Fruit fly (Drosophila melanogaster): ENCODE results near the gene csw.

Gene csw

DNA sequence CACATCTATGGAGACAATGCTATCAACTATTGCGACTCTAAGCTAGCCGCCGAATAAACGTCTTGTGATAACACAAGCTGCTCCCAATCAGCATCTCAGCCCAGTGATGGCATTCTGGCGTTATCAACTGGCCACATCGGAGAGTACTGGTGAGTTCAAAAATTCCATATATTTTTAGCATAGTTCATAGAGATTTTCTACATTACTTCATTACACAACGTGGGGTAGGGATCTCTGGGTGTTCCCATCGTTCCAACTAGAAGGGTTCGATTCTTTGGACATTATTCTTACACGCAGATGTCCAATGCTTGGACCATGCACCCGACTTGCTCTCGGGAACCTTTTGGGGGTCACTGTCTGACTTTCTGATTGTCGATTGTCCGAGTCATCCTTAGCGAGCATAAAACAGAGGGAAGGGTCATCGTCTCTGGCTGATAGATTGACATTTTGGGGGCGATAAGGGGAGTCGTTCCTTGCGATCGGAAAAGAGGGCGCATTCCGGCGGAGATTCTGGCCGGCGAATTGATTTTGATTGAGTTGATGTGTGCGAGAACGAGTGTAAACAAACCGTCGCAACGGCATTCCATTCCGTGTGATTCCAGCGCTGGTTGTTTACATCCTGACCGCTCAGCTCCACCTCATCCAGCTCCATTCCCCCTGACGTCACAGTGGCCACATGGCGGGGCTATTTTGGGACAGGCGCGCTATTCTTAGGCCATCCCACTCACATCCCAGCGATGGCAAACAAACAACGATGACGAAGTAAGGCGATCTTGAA lies 68.3 kb downstream of the csw start, which contains the start of the genes Cyp4d1 and CG3630:
TSS of gene Cyp4d1 (minus strand) at position 51 of the 778 bp plus-strand sequence.
TSS of gene CG3630 (plus strand) at position 67 of the 778 bp plus-strand sequence.
- TF ChIP-seq chinmo (GFP tag; IDR thresholded peaks at IDR 0.05; ENCODE audit: partially characterized antibody): 0 out of 4 replicates have a peak, but pooled peaks have one; percentile 11
- no peak for TF ChIP-seq dati (GFP tag; IDR thresholded peaks at IDR 0.05)
- no peak for TF ChIP-seq Trl (optimal IDR thresholded peaks at IDR 0.05)
- no peak for TF ChIP-seq Trl (GFP tag; optimal IDR thresholded peaks at IDR 0.05)
- TF ChIP-seq sr (GFP tag; IDR thresholded peaks at IDR 0.05): 0 out of 3 replicates have a peak, but pooled peaks have one; percentile 11
- peak; percentile 86 for TF ChIP-seq CG12769 (tag; optimal IDR thresholded peaks at IDR 0.05)
- TF ChIP-seq Pdp1 (GFP tag; optimal IDR thresholded peaks at IDR 0.05): peak in 1 of 2 experiments; percentile 56
- peak in 1 of 2 experiments; percentile 14 for TF ChIP-seq Hr78 (GFP tag; optimal IDR thresholded peaks at IDR 0.05)
- TF ChIP-seq CG34376 (GFP tag; optimal IDR thresholded peaks at IDR 0.05): peak; percentile 12
- no peak for TF ChIP-seq tgo (GFP tag; IDR thresholded peaks at IDR 0.05)
- TF ChIP-seq sd (tag; optimal IDR thresholded peaks at IDR 0.05): peak; percentile 77

dm6 chrX:2163358-2163757 lies 69.3 kb downstream of the csw start:
- TF ChIP-seq Sox100B (GFP tag; optimal IDR thresholded peaks at IDR 0.05) (no peak), HLH4C (GFP tag; IDR thresholded peaks at IDR 0.05; ENCODE audit: partially characterized antibody) (no peak), CG10543 (GFP tag; optimal IDR thresholded peaks at IDR 0.05) (peak; percentile 41), Elba2 (GFP tag; optimal IDR thresholded peaks at IDR 0.05) (no peak), pum (GFP tag; optimal IDR thresholded peaks at IDR 0.05) (no peak), stwl (tag; optimal IDR thresholded peaks at IDR 0.05) (no peak), sd (tag; optimal IDR thresholded peaks at IDR 0.05) (peak; percentile 98), CG12769 (tag; optimal IDR thresholded peaks at IDR 0.05) (peak; percentile 45), CG3838 (GFP tag; optimal IDR thresholded peaks at IDR 0.05) (no peak), ftz-f1 (GFP tag; optimal IDR thresholded peaks at IDR 0.05) (peak; percentile 22), eve (GFP tag; optimal IDR thresholded peaks at IDR 0.05) (no peak), Oaz (GFP tag; IDR thresholded peaks at IDR 0.05) (no peak)

All from whole organism, embryonic.